Fruit fly (Drosophila melanogaster) whole organism, embryonic: Measurements from ENCODE around the gene RpS30.

Experiments used
- Adf1 ChIP-seq: fragments of 200-800 bp; sonication (Bioruptor generic); IDR thresholded peaks from 2 replicates; pipeline ENCODE4 v1.3.6; 2022; ENCODE audit warnings: missing biosample characterization, missing genetic modification characterization
- Awh ChIP-seq: fragments of 200-800 bp; sonication (Bioruptor generic); IDR thresholded peaks from 2 replicates; pipeline ENCODE4, ENCODE4 v1.3.6; 2022; ENCODE audit warnings: missing biosample characterization, missing genetic modification characterization
- Bgb ChIP-seq: fragments of 200-800 bp; sonication (Bioruptor generic); IDR thresholded peaks from 2 replicates; pipeline ENCODE4 v1.3.6; 2022; ENCODE audit warnings: missing biosample characterization, missing genetic modification characterization; ENCODE audit not compliant: partially characterized antibody
- CG11093 ChIP-seq: fragments of 200-800 bp; sonication (Bioruptor generic); IDR thresholded peaks from 3 replicates; pipeline ENCODE4 v1.3.6; 2022; ENCODE audit warnings: missing biosample characterization, missing genetic modification characterization
- CG13296 ChIP-seq: fragments of 200-800 bp; sonication (Bioruptor generic); optimal IDR thresholded peaks from 3 replicates; lab custom pipeline; 2018; ENCODE audit warnings: missing biosample characterization, mild to moderate bottlenecking, missing genetic modification characterization
- CG14014 ChIP-seq: fragments of 200-800 bp; sonication (Bioruptor generic); IDR thresholded peaks from 2 replicates; pipeline ENCODE4 v1.3.6; 2022; ENCODE audit warnings: missing biosample characterization, missing genetic modification characterization
- CG1529 ChIP-seq: fragments of 200-800 bp; sonication (Bioruptor generic); optimal IDR thresholded peaks from 3 replicates; lab custom pipeline; 2018; ENCODE audit warnings: missing biosample characterization, missing genetic modification characterization
- CG15479 ChIP-seq: fragments of 200-800 bp; sonication (Bioruptor generic); optimal IDR thresholded peaks from 3 replicates; lab custom pipeline; 2019; ENCODE audit warnings: missing biosample characterization, mild to moderate bottlenecking, missing genetic modification characterization, moderate library complexity
- CG16813 ChIP-seq: fragments of 200-800 bp; sonication (Bioruptor generic); IDR thresholded peaks from 3 replicates; pipeline ENCODE4 v1.3.6; 2022; ENCODE audit warnings: missing biosample characterization, missing genetic modification characterization; ENCODE audit not compliant: partially characterized antibody
- CG17359 ChIP-seq: fragments of 200-800 bp; sonication (Bioruptor generic); optimal IDR thresholded peaks from 3 replicates; lab custom pipeline; 2018; ENCODE audit warnings: missing biosample characterization, mild to moderate bottlenecking, missing genetic modification characterization, moderate library complexity
- CG18262 ChIP-seq: fragments of 200-800 bp; optimal IDR thresholded peaks from 3 replicates; lab custom pipeline; 2019; ENCODE audit warnings: missing biosample characterization, mild to moderate bottlenecking, missing genetic modification characterization, moderate library complexity
- CG1832 ChIP-seq: fragments of 200-800 bp; sonication (Bioruptor generic); optimal IDR thresholded peaks from 2 replicates; lab custom pipeline; 2017; ENCODE audit warnings: missing biosample characterization, mild to moderate bottlenecking, missing genetic modification characterization, inconsistent platforms
- CG18599 ChIP-seq: fragments of 200-800 bp; sonication (Bioruptor generic); optimal IDR thresholded peaks from 3 replicates; lab custom pipeline; 2017; ENCODE audit warnings: missing biosample characterization, missing genetic modification characterization, mild to moderate bottlenecking, moderate library complexity, missing genetic modification reagents
- CG30403 ChIP-seq: fragments of 200-800 bp; sonication (Bioruptor generic); optimal IDR thresholded peaks from 3 replicates; lab custom pipeline; 2016; ENCODE audit warnings: missing biosample characterization, missing genetic modification characterization
- CG33213 ChIP-seq: fragments of 200-800 bp; sonication (Bioruptor generic); optimal IDR thresholded peaks from 3 replicates; lab custom pipeline; 2016; ENCODE audit warnings: missing biosample characterization, missing genetic modification characterization
- CG34422 ChIP-seq: fragments of 200-800 bp; sonication (Bioruptor generic); IDR thresholded peaks from 3 replicates; pipeline ENCODE4 v1.3.6; 2022; ENCODE audit warnings: missing biosample characterization, missing genetic modification characterization
- CG5245 ChIP-seq: fragments of 200-800 bp; sonication (Bioruptor generic); optimal IDR thresholded peaks from 3 replicates; lab custom pipeline; 2016; ENCODE audit warnings: missing biosample characterization, missing genetic modification characterization
- CG6813 ChIP-seq: fragments of 200-800 bp; sonication (Bioruptor generic); optimal IDR thresholded peaks from 2 replicates; lab custom pipeline; 2017; ENCODE audit warnings: missing biosample characterization, missing genetic modification characterization, mild to moderate bottlenecking, moderate library complexity, missing genetic modification reagents
- CG7839 ChIP-seq: fragments of 200-800 bp; sonication (Bioruptor generic); optimal IDR thresholded peaks from 3 replicates; lab custom pipeline; 2018; ENCODE audit warnings: missing biosample characterization, mild to moderate bottlenecking, missing genetic modification characterization, moderate library complexity
- CG7963 ChIP-seq: fragments of 200-800 bp; sonication (Bioruptor generic); IDR thresholded peaks from 3 replicates; pipeline ENCODE4 v1.3.6; 2022; ENCODE audit warnings: missing biosample characterization, missing genetic modification characterization; ENCODE audit not compliant: partially characterized antibody
- CG8281 ChIP-seq: fragments of 200-800 bp; sonication (Bioruptor generic); optimal IDR thresholded peaks from 2 replicates; lab custom pipeline; 2018; ENCODE audit warnings: missing biosample characterization, mild to moderate bottlenecking, missing genetic modification characterization, moderate library complexity
- CG8388 ChIP-seq: fragments of 200-800 bp; sonication (Bioruptor generic); optimal IDR thresholded peaks from 2 replicates; lab custom pipeline; 2019; ENCODE audit warnings: missing biosample characterization, mild to moderate bottlenecking, missing genetic modification characterization, moderate library complexity
- CG9817 ChIP-seq: fragments of 200-800 bp; sonication (Bioruptor generic); optimal IDR thresholded peaks from 2 replicates; lab custom pipeline; 2018; ENCODE audit warnings: missing biosample characterization, mild to moderate bottlenecking, missing genetic modification characterization, moderate library complexity
- Dll ChIP-seq: fragments of 200-800 bp; sonication (Bioruptor generic); IDR thresholded peaks from 4 replicates; pipeline ENCODE4 v1.3.6; 2022; ENCODE audit warnings: missing biosample characterization, missing genetic modification characterization; ENCODE audit not compliant: partially characterized antibody
- Drgx ChIP-seq: fragments of 200-800 bp; sonication (Bioruptor generic); IDR thresholded peaks from 2 replicates; pipeline ENCODE4 v1.3.6; 2022; ENCODE audit warnings: missing biosample characterization, missing genetic modification characterization
- E2f1 ChIP-seq: fragments of 200-800 bp; sonication (Bioruptor generic); IDR thresholded peaks from 2 replicates; pipeline ENCODE4 v1.3.6; 2022; ENCODE audit warnings: missing biosample characterization, missing genetic modification characterization
- H2.0 ChIP-seq: fragments of 200-800 bp; sonication (Bioruptor generic); IDR thresholded peaks from 2 replicates; pipeline ENCODE4 v1.3.6; 2022; ENCODE audit warnings: missing biosample characterization, missing genetic modification characterization
- Hand ChIP-seq: fragments of 200-800 bp; sonication (Bioruptor generic); optimal IDR thresholded peaks from 2 replicates; lab custom pipeline; 2017; ENCODE audit warnings: mild to moderate bottlenecking, missing biosample characterization, missing genetic modification reagents, missing genetic modification characterization
- HmgD ChIP-seq: fragments of 200-800 bp; sonication (Bioruptor generic); optimal IDR thresholded peaks from 3 replicates; lab custom pipeline; 2016; ENCODE audit warnings: missing biosample characterization, missing genetic modification characterization
- Hsf ChIP-seq: fragments of 200-800 bp; sonication (Bioruptor generic); optimal IDR thresholded peaks from 3 replicates; lab custom pipeline; 2016; ENCODE audit warnings: missing biosample characterization, missing genetic modification characterization
- NC2α ChIP-seq: fragments of 200-800 bp; sonication (Bioruptor generic); optimal IDR thresholded peaks from 2 replicates; lab custom pipeline; 2016; ENCODE audit warnings: missing biosample characterization, missing genetic modification characterization
- Nf-YC ChIP-seq: fragments of 200-800 bp; optimal IDR thresholded peaks from 3 replicates; lab custom pipeline; 2019; ENCODE audit warnings: missing biosample characterization, mild to moderate bottlenecking, missing genetic modification characterization, moderate library complexity
- Opbp ChIP-seq: fragments of 200-800 bp; sonication (Bioruptor generic); IDR thresholded peaks from 3 replicates; pipeline ENCODE4 v1.3.6; 2022; ENCODE audit warnings: missing biosample characterization, missing genetic modification characterization; ENCODE audit not compliant: partially characterized antibody
- Spps ChIP-seq: fragments of 200-800 bp; sonication (Bioruptor generic); optimal IDR thresholded peaks from 2 replicates; lab custom pipeline; 2018; ENCODE audit warnings: missing biosample characterization, mild to moderate bottlenecking, missing genetic modification characterization
- TFAM ChIP-seq: fragments of 200-800 bp; sonication (Bioruptor generic); optimal IDR thresholded peaks from 2 replicates; lab custom pipeline; 2017; ENCODE audit warnings: missing biosample characterization, missing genetic modification characterization, inconsistent platforms
- ato ChIP-seq: fragments of 200-800 bp; sonication (Bioruptor generic); IDR thresholded peaks from 2 replicates; pipeline ENCODE4 v1.3.6; 2022; ENCODE audit warnings: missing biosample characterization, missing genetic modification characterization; ENCODE audit not compliant: partially characterized antibody
- az2 ChIP-seq: fragments of 200-800 bp; sonication (Bioruptor generic); optimal IDR thresholded peaks from 3 replicates; lab custom pipeline; 2016; ENCODE audit warnings: missing biosample characterization, missing genetic modification characterization
- br ChIP-seq: fragments of >200 bp; optimal IDR thresholded peaks from 2 replicates; lab custom pipeline; 2017
- chif ChIP-seq, 2 experiments: fragments of 200-800 bp; sonication (Bioruptor generic); optimal IDR thresholded peaks; 3 replicates each; lab custom pipeline; 2016; ENCODE audit warnings: missing biosample characterization in 2 of 2, missing genetic modification characterization in 2 of 2
- chm ChIP-seq: fragments of 200-800 bp; sonication (Bioruptor generic); IDR thresholded peaks from 2 replicates; pipeline ENCODE4 v1.3.6; 2022; ENCODE audit warnings: missing biosample characterization, missing genetic modification characterization
- fd64A ChIP-seq: fragments of 200-800 bp; sonication (Bioruptor generic); optimal IDR thresholded peaks from 3 replicates; lab custom pipeline; 2018; ENCODE audit warnings: missing biosample characterization, mild to moderate bottlenecking, missing genetic modification characterization
- fu2 ChIP-seq: fragments of 200-800 bp; sonication (Bioruptor generic); optimal IDR thresholded peaks from 2 replicates; lab custom pipeline; 2016; ENCODE audit warnings: missing biosample characterization, missing genetic modification characterization
- h ChIP-seq: fragments of >200 bp; optimal IDR thresholded peaks from 2 replicates; lab custom pipeline; 2017
- ken ChIP-seq: fragments of 200-800 bp; sonication (Bioruptor generic); IDR thresholded peaks from 3 replicates; pipeline ENCODE4 v1.3.6; 2022; ENCODE audit warnings: missing biosample characterization, missing genetic modification characterization
- pros ChIP-seq: fragments of 200-800 bp; sonication (Bioruptor generic); optimal IDR thresholded peaks from 3 replicates; lab custom pipeline; 2019; ENCODE audit warnings: missing biosample characterization, mild to moderate bottlenecking, missing genetic modification characterization, moderate library complexity
- sd ChIP-seq: fragments of 200-800 bp; sonication (Bioruptor generic); optimal IDR thresholded peaks from 3 replicates; lab custom pipeline; 2018; ENCODE audit warnings: missing biosample characterization, mild to moderate bottlenecking, missing genetic modification characterization, moderate library complexity
- sisA ChIP-seq: fragments of 200-800 bp; sonication (Bioruptor generic); IDR thresholded peaks from 2 replicates; pipeline ENCODE4 v1.3.6; 2022; ENCODE audit warnings: missing biosample characterization, missing genetic modification characterization
- tin ChIP-seq: fragments of 200-800 bp; sonication (Bioruptor generic); optimal IDR thresholded peaks from 3 replicates; lab custom pipeline; 2016; ENCODE audit warnings: missing biosample characterization, missing genetic modification characterization
- ttk ChIP-seq: fragments of 200-800 bp; sonication (Bioruptor generic); IDR thresholded peaks from 2 replicates; pipeline ENCODE4 v2.1.2; 2022; ENCODE audit warnings: missing biosample characterization, missing genetic modification characterization
- vnd ChIP-seq: fragments of 200-800 bp; sonication (Bioruptor generic); IDR thresholded peaks from 3 replicates; pipeline ENCODE4 v1.3.6; 2022; ENCODE audit warnings: missing biosample characterization, missing genetic modification characterization; ENCODE audit not compliant: partially characterized antibody

RpS30 gene

dm6 chr3R:20830153-20830695 is 20.1 kb upstream of the RpS30 start, which contains the start of gene Adss (continued):
- 0 out of 2 replicates have a peak, but pooled peaks have one; percentile 12 for TF ChIP-seq H2.0
- no peak for TF ChIP-seq Hsf (GFP tag; lab: Kevin White, UChicago)
- TF ChIP-seq Hand (GFP tag; lab: Kevin White, UChicago) = peak; percentile 47
- TF ChIP-seq h = no peak
- TF ChIP-seq ttk (GFP tag; lab: Robert Waterston, UW) = 0 out of 2 replicates have a peak, but pooled peaks have one; percentile 14
- peak in 1 of 2 experiments; percentile 24 for TF ChIP-seq chif (GFP tag; optimal IDR thresholded peaks at IDR 0.05; lab: Kevin White, UChicago)
- peak; percentile 67 for TF ChIP-seq Bgb
- no peak for TF ChIP-seq Nf-YC (tag; lab: Kevin White, UChicago)
- TF ChIP-seq CG1529 = no peak
- TF ChIP-seq E2f1 (GFP tag; lab: Robert Waterston, UW) = peak; percentile 22; the same call in 1 of the 2 replicates
- TF ChIP-seq CG14014 (GFP tag; lab: Robert Waterston, UW) = no peak
- no peak for TF ChIP-seq sisA (GFP tag; lab: Robert Waterston, UW)
- TF ChIP-seq sd = no peak
- peak; percentile 34 for TF ChIP-seq Adf1
- TF ChIP-seq fu2 (GFP tag; lab: Kevin White, UChicago) = no peak
- TF ChIP-seq CG30403 = no peak
- TF ChIP-seq HmgD (GFP tag; lab: Kevin White, UChicago) = peak; percentile 74
- no peak for TF ChIP-seq Drgx (GFP tag; lab: Robert Waterston, UW)
- TF ChIP-seq CG9817 = no peak
- TF ChIP-seq NC2α (GFP tag; lab: Kevin White, UChicago) = peak; percentile 33
- no peak for TF ChIP-seq ato (GFP tag; lab: Robert Waterston, UW)
- no peak for TF ChIP-seq ken (GFP tag; lab: Robert Waterston, UW)
- TF ChIP-seq Dll (GFP tag; lab: Robert Waterston, UW) = no peak
- TF ChIP-seq CG11093 (GFP tag; lab: Robert Waterston, UW) = no peak
- TF ChIP-seq fd64A = no peak
- peak; percentile 41 for TF ChIP-seq CG33213 (GFP tag; lab: Kevin White, UChicago)
- TF ChIP-seq CG1832 (GFP tag; lab: Kevin White, UChicago) = no peak
- TF ChIP-seq br (lab: Kevin White, UChicago) = no peak
- peak; percentile 81 for TF ChIP-seq CG15479 (GFP tag; lab: Kevin White, UChicago)
- TF ChIP-seq CG18262 (tag; lab: Kevin White, UChicago) = no peak
- no peak for TF ChIP-seq chm (GFP tag; lab: Robert Waterston, UW)
- no peak for TF ChIP-seq CG13296
- TF ChIP-seq CG6813 (GFP tag; lab: Kevin White, UChicago) = no peak
- peak; percentile 53; the same call in 2 of the 3 replicates for TF ChIP-seq Opbp (GFP tag; lab: Robert Waterston, UW)
- TF ChIP-seq TFAM (GFP tag; lab: Kevin White, UChicago) = no peak
- TF ChIP-seq tin (GFP tag; lab: Kevin White, UChicago) = no peak
- no peak; the same call in 2 of the 3 replicates for TF ChIP-seq vnd
- TF ChIP-seq CG8388 = no peak
- peak; percentile 25 for TF ChIP-seq CG17359 (tag; lab: Kevin White, UChicago)
- no peak for TF ChIP-seq CG8281 (tag; lab: Kevin White, UChicago)
- no peak for TF ChIP-seq Spps (tag; lab: Kevin White, UChicago)
- TF ChIP-seq az2 (GFP tag; lab: Kevin White, UChicago) = no peak
- TF ChIP-seq Awh = 0 out of 2 replicates have a peak, but pooled peaks have one; percentile 11
- peak; percentile 29; the same call in 1 of the 3 replicates for TF ChIP-seq CG34422 (GFP tag; lab: Robert Waterston, UW)
- TF ChIP-seq CG18599 (GFP tag; lab: Kevin White, UChicago) = no peak
- TF ChIP-seq CG7839 = no peak
- no peak for TF ChIP-seq pros
- TF ChIP-seq CG7963 (GFP tag; lab: Robert Waterston, UW) = 0 out of 3 replicates have a peak, but pooled peaks have one; percentile 30
- no peak for TF ChIP-seq CG16813 (GFP tag; lab: Robert Waterston, UW)
- no peak for TF ChIP-seq CG5245 (GFP tag; lab: Kevin White, UChicago)
